Fruit fly (Drosophila melanogaster): Measurements from ENCODE around the gene Ttc1.

Gene Ttc1

dm6 chr3R:16431707-16432106, 11.1 kb downstream of the Ttc1 start (continued):
- TF ChIP-seq ara (GFP tag; IDR thresholded peaks at IDR 0.05) (no peak), CG12155 (GFP tag; optimal IDR thresholded peaks at IDR 0.05) (peak; percentile 25), CG4404 (GFP tag; IDR thresholded peaks at IDR 0.05) (no peak), sr (GFP tag; IDR thresholded peaks at IDR 0.05) (no peak), gem (tag; optimal IDR thresholded peaks at IDR 0.05) (peak; percentile 10), CG1602 (GFP tag; optimal IDR thresholded peaks at IDR 0.05) (peak; percentile 1), Bteb2 (GFP tag; optimal IDR thresholded peaks at IDR 0.05) (peak; percentile 29), Vsx1 (GFP tag; optimal IDR thresholded peaks at IDR 0.05) (no peak), CG9609 (GFP tag; optimal IDR thresholded peaks at IDR 0.05) (no peak), CG10321 (GFP tag; IDR thresholded peaks at IDR 0.05) (no peak), CG10979 (tag; optimal IDR thresholded peaks at IDR 0.05) (peak; percentile 40), CG4328 (GFP tag; optimal IDR thresholded peaks at IDR 0.05) (no peak), CG6654 (GFP tag; optimal IDR thresholded peaks at IDR 0.05) (no peak), Nf-YA (GFP tag; IDR thresholded peaks at IDR 0.05) (0 out of 2 replicates have a peak, but pooled peaks have one; percentile 29), Sox102F (GFP tag; optimal IDR thresholded peaks at IDR 0.05) (peak; percentile 46), lab (GFP tag; optimal IDR thresholded peaks at IDR 0.05) (peak; percentile 17), Mad (GFP tag; optimal IDR thresholded peaks at IDR 0.05) (peak; percentile 21), grn (GFP tag; optimal IDR thresholded peaks at IDR 0.05) (no peak), CG11456 (GFP tag; IDR thresholded peaks at IDR 0.05) (peak; percentile 87), gcm2 (GFP tag; optimal IDR thresholded peaks at IDR 0.05) (no peak), cad (GFP tag; optimal IDR thresholded peaks at IDR 0.05) (no peak), CG31388 (GFP tag; optimal IDR thresholded peaks at IDR 0.05) (no peak), danr (GFP tag; IDR thresholded peaks at IDR 0.05) (no peak), chinmo (GFP tag; IDR thresholded peaks at IDR 0.05; ENCODE audit: partially characterized antibody) (peak; percentile 73; the same call in 3 of the 4 replicates), CG17328 (GFP tag; IDR thresholded peaks at IDR 0.05) (no peak), Ada2b (GFP tag; IDR thresholded peaks at IDR 0.05) (no peak), CG17802 (tag; optimal IDR thresholded peaks at IDR 0.05) (peak; percentile 1), CG11723 (GFP tag; optimal IDR thresholded peaks at IDR 0.05) (no peak), gsb (GFP tag; IDR thresholded peaks at IDR 0.05) (no peak), Hr78 (GFP tag; optimal IDR thresholded peaks at IDR 0.05) (no peak), kni (GFP tag; optimal IDR thresholded peaks at IDR 0.05) (no peak), CG10959 (GFP tag; IDR thresholded peaks at IDR 0.05) (no peak; the same call in 1 of the 2 replicates), salm (tag; optimal IDR thresholded peaks at IDR 0.05) (no peak), jing (GFP tag; optimal IDR thresholded peaks at IDR 0.05) (no peak), CG15696 (tag; optimal IDR thresholded peaks at IDR 0.05) (peak; percentile 25), ssp (GFP tag; IDR thresholded peaks at IDR 0.05) (no peak), CG11398 (GFP tag; optimal IDR thresholded peaks at IDR 0.05) (no peak), pfk (GFP tag; optimal IDR thresholded peaks at IDR 0.05) (no peak), lbe (GFP tag; optimal IDR thresholded peaks at IDR 0.05) (no peak), CG1233 (GFP tag; optimal IDR thresholded peaks at IDR 0.05) (peak; percentile 25), CG30403 (GFP tag; optimal IDR thresholded peaks at IDR 0.05) (peak; percentile 28), ERR (GFP tag; optimal IDR thresholded peaks at IDR 0.05) (peak; percentile 9), unc-4 (GFP tag; IDR thresholded peaks at IDR 0.05; ENCODE audit: partially characterized antibody) (peak; percentile 56), Xrp1 (GFP tag; IDR thresholded peaks at IDR 0.05) (peak; percentile 47; the same call in 1 of the 2 replicates), fd96Cb (tag; optimal IDR thresholded peaks at IDR 0.05) (peak; percentile 5), eyg (GFP tag; optimal IDR thresholded peaks at IDR 0.05) (no peak), CG10431 (GFP tag; optimal IDR thresholded peaks at IDR 0.05) (no peak), ken (GFP tag; IDR thresholded peaks at IDR 0.05) (peak; percentile 65; the same call in 1 of the 3 replicates), dmrt99B (tag; optimal IDR thresholded peaks at IDR 0.05) (no peak), CG34224 (GFP tag; IDR thresholded peaks at IDR 0.05; ENCODE audit: partially characterized antibody) (peak; percentile 49), Ssrp (tag; optimal IDR thresholded peaks at IDR 0.05) (no peak)

Data from whole organism, embryonic.